Fruit fly (Drosophila melanogaster): ENCODE data around the gene CG2202.

CG2202 gene

DNA sequence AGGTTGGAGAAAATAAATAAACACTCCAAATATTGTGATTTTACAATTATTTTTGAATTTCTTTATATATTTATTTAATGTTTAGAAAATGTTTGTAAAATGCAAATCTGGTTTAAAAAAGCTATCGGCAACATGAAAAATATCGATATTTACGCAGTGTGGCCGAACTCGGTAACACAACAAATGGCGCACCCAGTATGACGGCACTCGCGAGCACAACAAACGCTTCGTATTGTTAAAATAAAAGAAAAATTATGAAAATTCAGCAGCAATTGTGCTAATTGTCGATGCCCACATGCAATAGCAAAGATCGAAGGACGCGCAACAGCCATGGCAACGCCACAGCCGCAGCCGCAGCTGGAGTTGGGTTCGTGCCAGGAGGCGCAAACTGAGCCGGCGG lies at the start of gene CG2202:
Gene CG2202, plus strand, starts transcription at position 193 of the 400 bp plus-strand sequence.
- TF ChIP-seq Sin3A (optimal IDR thresholded peaks at IDR 0.05) (no peak), Myc (optimal IDR thresholded peaks at IDR 0.05) (no peak)

DNA sequence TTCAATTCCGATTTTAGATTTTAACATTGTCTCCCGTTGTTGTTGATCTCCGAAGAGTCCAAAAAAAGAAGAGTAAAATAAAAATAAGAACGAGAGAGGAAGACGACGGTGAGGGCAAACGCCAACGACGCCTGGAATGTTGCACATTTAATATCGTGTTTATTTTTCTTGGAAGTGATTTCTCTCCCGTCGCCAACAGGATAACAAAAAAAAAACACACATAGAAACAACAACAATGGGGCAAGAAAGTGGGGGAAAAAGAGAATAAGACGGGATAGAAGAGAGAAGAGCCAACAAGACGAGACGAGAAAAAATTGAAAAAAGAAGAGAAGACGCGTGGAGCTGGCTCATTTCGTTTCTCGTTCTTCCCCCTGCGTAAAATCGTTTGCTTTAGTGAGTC lies 47.5 kb upstream of the CG2202 start:
- TF ChIP-seq Sin3A (optimal IDR thresholded peaks at IDR 0.05) (no peak), Myc (optimal IDR thresholded peaks at IDR 0.05) (no peak), psq (optimal IDR thresholded peaks at IDR 0.05) (no peak), insv (optimal IDR thresholded peaks at IDR 0.05) (no peak), h (optimal IDR thresholded peaks at IDR 0.05) (no peak), ttk (optimal IDR thresholded peaks at IDR 0.05) (no peak)

DNA sequence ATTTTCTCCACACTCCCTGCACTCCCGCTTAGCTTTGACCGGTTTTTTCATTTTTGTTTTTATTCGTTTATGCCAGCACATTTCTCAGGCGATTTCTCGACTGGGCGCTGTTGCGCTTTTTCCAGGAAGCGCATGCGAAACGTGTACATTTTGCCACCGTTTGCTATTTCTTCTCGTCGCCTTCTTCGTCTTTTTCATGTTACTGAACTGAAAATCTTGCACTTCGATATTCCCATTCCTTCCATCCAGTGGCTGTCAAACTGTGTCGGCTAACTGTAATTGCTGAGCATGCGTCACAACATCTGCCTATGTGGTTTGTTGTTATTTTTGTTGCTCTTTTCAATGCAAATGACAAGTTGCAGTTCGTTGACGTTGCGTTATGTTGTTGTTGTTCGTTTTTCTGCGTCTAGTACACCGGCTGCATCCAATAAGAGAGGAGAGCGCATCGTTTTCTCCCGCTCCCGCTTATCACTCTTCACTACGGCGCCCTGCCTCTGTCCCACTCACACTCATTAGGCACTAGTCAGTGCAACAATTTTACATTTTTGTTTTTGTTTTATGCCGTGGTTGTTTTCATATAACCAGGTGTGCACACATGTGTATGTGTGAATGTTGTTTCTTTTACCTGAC lies 46.6 kb upstream of the CG2202 start:
- TF ChIP-seq psq (optimal IDR thresholded peaks at IDR 0.05), result no peak
- TF ChIP-seq ttk (optimal IDR thresholded peaks at IDR 0.05), result no peak
- no peak for TF ChIP-seq Myc (optimal IDR thresholded peaks at IDR 0.05)
- TF ChIP-seq Sin3A (optimal IDR thresholded peaks at IDR 0.05), result no peak
- no peak for TF ChIP-seq h (optimal IDR thresholded peaks at IDR 0.05)
- TF ChIP-seq insv (optimal IDR thresholded peaks at IDR 0.05), result no peak

DNA sequence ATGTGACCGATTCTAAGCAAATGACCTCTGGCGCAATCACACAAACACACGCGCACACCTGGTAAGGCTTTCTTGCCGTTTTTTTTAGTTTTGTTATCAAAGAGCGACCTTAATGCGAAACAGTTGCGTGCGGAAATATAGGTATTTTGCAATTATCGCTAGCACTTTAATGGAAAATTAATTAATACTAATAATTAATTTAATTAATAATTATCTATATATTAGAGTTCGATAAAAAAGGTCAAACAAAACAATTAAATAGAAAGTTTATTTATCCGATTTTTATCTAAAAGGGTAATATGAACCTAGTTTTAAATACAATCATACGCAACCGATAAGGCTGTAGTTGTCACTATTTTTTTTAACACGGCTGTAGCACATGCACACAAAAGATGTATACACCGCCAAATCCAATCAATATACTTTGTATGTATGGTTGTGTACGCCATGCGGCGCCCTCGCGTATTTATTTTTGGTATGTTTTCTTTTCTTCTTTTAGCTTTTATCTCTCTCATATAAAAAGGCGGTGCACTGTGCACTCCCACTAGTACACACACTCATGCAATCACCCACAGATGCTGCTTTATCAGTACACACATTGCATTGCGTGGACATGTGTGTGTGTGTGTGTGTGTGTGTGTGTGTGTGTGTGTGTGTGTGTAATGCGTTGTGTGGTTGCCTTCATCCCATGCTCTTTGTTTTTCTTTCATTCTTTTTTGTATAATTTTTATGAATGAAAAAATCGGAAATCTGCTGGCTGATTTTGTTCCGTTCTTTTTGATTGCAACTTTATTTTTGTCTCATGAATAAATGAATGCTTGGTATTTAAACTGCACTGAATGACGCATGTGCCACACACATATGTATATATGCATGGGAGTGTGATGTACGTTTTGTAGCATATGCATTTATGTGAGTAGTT lies 45.8 kb upstream of the CG2202 start:
- TF ChIP-seq h (optimal IDR thresholded peaks at IDR 0.05) (no peak), psq (optimal IDR thresholded peaks at IDR 0.05) (no peak), Sin3A (optimal IDR thresholded peaks at IDR 0.05) (no peak), insv (optimal IDR thresholded peaks at IDR 0.05) (no peak), Myc (optimal IDR thresholded peaks at IDR 0.05) (no peak), ttk (optimal IDR thresholded peaks at IDR 0.05) (no peak)

DNA sequence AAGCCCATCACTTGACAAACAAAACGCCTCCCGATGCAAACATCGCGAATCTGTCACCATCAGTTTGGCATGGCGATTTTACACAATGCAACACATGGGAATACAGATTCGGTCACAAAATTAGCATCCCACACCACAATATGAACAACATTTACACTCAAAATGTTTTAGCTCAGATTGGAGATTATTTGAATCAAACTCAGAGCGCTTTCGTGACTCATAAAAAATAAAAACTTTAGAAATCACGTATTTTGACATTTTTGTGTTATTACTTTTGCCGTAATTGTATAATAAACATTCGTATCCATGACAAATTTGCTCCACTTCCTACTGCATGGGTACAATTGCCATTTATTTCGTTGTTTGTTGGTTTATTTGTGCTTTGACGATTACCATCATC lies 44.5 kb upstream of the CG2202 start:
- no peak for TF ChIP-seq h (optimal IDR thresholded peaks at IDR 0.05)
- TF ChIP-seq psq (optimal IDR thresholded peaks at IDR 0.05), result no peak
- TF ChIP-seq Sin3A (optimal IDR thresholded peaks at IDR 0.05), result no peak
- no peak for TF ChIP-seq Myc (optimal IDR thresholded peaks at IDR 0.05)
- no peak for TF ChIP-seq ttk (optimal IDR thresholded peaks at IDR 0.05)
- TF ChIP-seq insv (optimal IDR thresholded peaks at IDR 0.05), result no peak

DNA sequence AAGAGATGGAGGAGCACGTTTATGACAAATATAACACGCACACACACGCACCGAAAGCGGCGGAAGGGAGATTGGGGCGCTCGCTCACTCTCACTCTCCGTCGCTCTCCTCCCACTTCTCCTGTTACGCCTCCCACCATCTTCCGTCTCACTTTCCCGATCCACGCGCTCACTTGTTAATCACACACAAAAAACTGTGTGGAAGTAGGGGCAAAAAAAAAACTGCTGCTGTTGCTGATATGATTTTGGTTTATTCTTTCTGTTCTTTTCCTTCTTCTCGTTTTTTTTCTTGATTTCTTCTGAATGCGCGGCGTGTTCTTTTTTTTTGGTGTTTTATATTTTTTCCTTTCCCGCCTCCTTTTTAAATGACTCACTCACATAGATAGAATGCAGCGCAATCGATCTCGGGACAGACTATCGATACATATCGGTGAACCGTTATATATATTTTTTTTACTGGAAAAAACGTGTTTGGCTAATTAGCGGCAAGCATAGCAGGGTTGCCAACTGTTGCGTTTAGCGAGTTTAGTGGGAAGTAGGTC lies 42.8 kb upstream of the CG2202 start:
- no peak for TF ChIP-seq h (optimal IDR thresholded peaks at IDR 0.05)
- no peak for TF ChIP-seq Sin3A (optimal IDR thresholded peaks at IDR 0.05)
- TF ChIP-seq insv (optimal IDR thresholded peaks at IDR 0.05), result no peak
- no peak for TF ChIP-seq psq (optimal IDR thresholded peaks at IDR 0.05)
- TF ChIP-seq ttk (optimal IDR thresholded peaks at IDR 0.05), result no peak
- no peak for TF ChIP-seq Myc (optimal IDR thresholded peaks at IDR 0.05)

DNA sequence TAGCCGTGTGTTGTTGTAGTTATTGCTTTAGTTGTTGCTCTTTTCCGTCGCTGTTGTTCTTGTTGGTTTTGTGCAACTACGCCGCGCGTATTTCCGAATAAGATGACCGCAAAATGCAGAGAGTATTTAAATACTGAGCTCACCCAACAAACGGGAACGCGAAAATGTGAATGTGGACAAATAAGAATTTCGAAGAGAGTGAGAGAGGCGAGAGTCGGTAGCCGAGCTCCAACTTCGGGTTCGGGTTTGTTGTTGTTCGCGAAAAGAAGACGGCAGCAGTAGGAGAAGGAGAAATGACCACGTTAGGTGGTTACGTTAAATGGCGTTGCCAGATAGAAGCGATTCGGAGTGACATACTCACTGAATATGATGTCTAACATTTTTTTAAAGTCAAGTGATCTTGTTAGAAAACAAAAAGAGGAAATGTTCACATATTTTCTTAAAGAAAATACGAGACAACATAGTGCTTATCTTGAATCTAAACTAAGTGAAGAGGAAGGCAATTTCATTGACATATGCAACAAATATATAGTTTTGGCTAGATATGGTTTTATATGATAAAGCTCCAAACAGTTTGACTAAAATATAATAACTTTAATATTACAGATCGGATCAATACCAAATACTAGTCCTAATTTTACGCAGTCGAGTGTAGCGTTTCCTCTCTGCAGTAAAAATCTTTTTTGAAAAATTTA lies 41.7 kb upstream of the CG2202 start:
- TF ChIP-seq ttk (optimal IDR thresholded peaks at IDR 0.05) (no peak), h (optimal IDR thresholded peaks at IDR 0.05) (no peak)

DNA sequence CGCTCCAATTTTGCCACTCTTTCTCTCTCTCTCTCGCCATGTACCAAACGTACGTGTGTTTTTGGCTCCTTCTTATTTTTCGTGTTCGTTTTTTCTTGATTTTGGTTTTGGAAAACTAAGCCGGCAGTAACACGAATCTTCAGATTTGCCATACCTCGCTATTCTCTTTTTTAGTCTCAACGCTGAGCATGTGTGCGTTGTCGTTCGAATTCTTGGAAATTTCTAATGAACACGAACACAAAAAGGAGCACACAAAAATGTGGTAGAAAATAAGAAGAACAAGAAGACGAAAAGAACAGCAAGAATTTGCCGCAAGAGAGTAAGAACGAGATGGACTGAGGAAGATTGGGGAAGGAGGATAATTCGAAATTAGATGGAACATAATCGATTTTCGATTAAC lies 39.9 kb upstream of the CG2202 start:
- no peak for TF ChIP-seq insv (optimal IDR thresholded peaks at IDR 0.05)
- no peak for TF ChIP-seq ttk (optimal IDR thresholded peaks at IDR 0.05)
- TF ChIP-seq h (optimal IDR thresholded peaks at IDR 0.05), result no peak
- no peak for TF ChIP-seq psq (optimal IDR thresholded peaks at IDR 0.05)
- no peak for TF ChIP-seq Sin3A (optimal IDR thresholded peaks at IDR 0.05)
- TF ChIP-seq Myc (optimal IDR thresholded peaks at IDR 0.05), result no peak

DNA sequence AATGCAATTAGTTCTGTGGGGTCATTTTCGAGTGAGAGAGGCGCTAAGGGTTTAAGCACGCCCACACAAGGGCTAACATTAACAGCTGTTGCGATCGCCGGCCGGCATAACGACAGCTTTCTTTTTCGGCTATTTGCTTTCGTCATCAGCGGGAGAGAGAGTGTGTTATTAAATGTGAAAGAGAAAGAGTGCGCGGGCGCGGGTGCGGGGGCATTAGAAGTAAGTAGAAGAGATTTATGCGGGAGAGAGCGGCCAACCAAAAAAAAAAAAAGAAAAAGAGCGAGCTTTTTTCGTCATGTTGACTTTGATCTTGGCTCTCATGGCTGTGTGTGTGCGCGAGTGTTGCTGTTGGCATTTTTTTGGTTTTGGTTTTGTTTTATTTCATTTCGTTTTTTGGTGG lies 34.4 kb upstream of the CG2202 start:
- no peak for TF ChIP-seq Myc (optimal IDR thresholded peaks at IDR 0.05)
- no peak for TF ChIP-seq Sin3A (optimal IDR thresholded peaks at IDR 0.05)

DNA sequence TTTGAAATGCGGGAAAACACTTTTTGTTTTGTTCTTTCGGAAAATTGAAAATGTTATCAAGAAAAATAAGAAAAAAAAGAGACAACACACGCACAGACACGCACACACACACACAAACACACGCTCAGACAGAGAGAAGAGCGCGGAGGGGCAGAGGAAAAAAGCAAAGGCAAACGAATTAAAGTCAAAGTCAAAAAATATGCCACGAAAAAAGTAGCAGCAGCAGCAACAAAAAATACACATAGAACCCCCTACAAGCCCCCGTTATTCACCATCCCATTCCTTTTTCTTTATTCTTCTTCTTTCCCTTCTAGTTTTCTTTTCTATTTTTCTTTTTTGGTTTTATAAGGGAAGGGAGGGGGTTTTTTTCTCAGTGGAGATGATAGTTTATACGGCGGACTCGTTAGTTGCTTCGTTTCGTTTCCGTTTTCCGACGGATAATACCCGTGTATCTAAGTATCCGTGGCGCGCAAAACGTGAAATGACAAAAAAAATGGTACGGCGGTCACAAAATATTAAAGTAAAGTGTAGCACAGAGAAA lies 33.7 kb upstream of the CG2202 start:
- TF ChIP-seq psq (optimal IDR thresholded peaks at IDR 0.05) (no peak), h (optimal IDR thresholded peaks at IDR 0.05) (no peak), Sin3A (optimal IDR thresholded peaks at IDR 0.05) (no peak), ttk (optimal IDR thresholded peaks at IDR 0.05) (no peak), insv (optimal IDR thresholded peaks at IDR 0.05) (no peak), Myc (optimal IDR thresholded peaks at IDR 0.05) (no peak)

DNA sequence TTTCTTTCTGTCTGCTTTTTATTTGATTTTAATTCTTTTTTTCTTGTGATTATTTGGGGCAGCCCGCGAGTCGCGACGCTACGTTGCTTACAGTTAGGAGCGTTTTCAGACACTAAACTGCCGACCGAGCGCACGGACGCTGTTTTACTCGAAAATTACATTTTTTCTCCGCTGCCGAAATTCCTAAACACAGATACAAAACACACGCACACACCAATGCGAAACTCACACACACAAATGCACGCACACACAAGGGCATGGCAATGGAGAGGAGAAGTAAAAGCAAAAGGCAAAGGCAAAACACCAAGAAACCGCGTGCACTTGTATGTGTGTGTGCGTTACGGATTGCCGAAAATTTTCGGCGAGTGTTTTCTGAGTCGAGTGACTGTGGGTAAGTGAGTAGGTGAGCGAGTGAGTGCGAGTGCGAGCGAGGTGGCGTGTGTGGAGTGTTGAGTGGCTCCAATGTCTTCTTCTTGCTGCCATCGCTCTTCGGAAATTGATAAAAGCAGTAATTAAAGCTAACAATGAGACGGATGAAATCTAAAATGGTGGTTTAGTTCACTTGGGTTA lies 33.0 kb upstream of the CG2202 start:
- TF ChIP-seq psq (optimal IDR thresholded peaks at IDR 0.05) (peak; percentile 41), h (optimal IDR thresholded peaks at IDR 0.05) (no peak)

DNA sequence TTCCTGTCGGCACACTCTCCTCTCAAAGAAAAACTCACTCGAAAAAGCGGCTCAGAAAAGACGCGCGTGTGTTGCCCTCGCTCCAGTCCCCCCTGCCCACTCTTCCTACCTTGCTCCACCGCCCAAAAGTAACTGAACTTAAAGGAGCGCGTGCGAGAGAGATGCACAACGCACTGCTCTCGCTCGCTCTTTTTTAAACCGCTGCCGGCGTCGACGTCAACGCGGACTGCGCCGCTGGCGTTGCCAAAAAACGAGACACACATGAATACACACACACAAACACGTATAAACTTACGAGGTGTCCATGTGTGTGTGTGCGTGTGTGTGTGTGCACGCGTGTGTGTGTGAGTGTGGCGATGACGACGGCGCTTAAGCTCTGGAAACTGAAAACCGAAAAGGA lies 31.7 kb upstream of the CG2202 start:
- TF ChIP-seq Sin3A (optimal IDR thresholded peaks at IDR 0.05) (no peak), h (optimal IDR thresholded peaks at IDR 0.05) (no peak), Myc (optimal IDR thresholded peaks at IDR 0.05) (no peak), ttk (optimal IDR thresholded peaks at IDR 0.05) (no peak), insv (optimal IDR thresholded peaks at IDR 0.05) (no peak), psq (optimal IDR thresholded peaks at IDR 0.05) (no peak)

Data from Kc167 (cell line).